Fruit fly (Drosophila melanogaster) whole organism, embryonic: ENCODE measurements around the gene mldr.

Experiments
- Abd-B ChIP-seq: fragments of 200-800 bp; sonication (Bioruptor generic); optimal IDR thresholded peaks from 2 replicates; lab custom pipeline; 2018; ENCODE audit warnings: missing biosample characterization, mild to moderate bottlenecking, missing genetic modification characterization, moderate library complexity
- Aef1 ChIP-seq: fragments of 200-800 bp; sonication (Bioruptor generic); IDR thresholded peaks from 3 replicates; pipeline ENCODE4 v1.3.6; 2022; ENCODE audit warnings: missing biosample characterization, missing genetic modification characterization
- BEAF-32 ChIP-seq: fragments of 200-800 bp; sonication (Bioruptor generic); optimal IDR thresholded peaks from 3 replicates; lab custom pipeline; 2017; ENCODE audit warnings: missing biosample characterization, missing genetic modification characterization, mild to moderate bottlenecking, moderate library complexity, missing genetic modification reagents
- CG10267 ChIP-seq: fragments of 200-800 bp; sonication (Bioruptor generic); optimal IDR thresholded peaks from 2 replicates; lab custom pipeline; 2018; ENCODE audit warnings: missing biosample characterization, mild to moderate bottlenecking, missing genetic modification characterization, moderate library complexity
- CG10462 ChIP-seq: fragments of 200-800 bp; sonication (Bioruptor generic); optimal IDR thresholded peaks from 2 replicates; lab custom pipeline; 2016; ENCODE audit warnings: missing biosample characterization, missing genetic modification characterization
- CG11093 ChIP-seq: fragments of 200-800 bp; sonication (Bioruptor generic); IDR thresholded peaks from 3 replicates; pipeline ENCODE4 v1.3.6; 2022; ENCODE audit warnings: missing biosample characterization, missing genetic modification characterization
- CG12155 ChIP-seq: fragments of 200-800 bp; sonication (Bioruptor generic); optimal IDR thresholded peaks from 3 replicates; lab custom pipeline; 2016; ENCODE audit warnings: missing biosample characterization, missing genetic modification characterization
- CG1233 ChIP-seq: fragments of 200-800 bp; sonication (Bioruptor generic); optimal IDR thresholded peaks from 4 replicates; lab custom pipeline; 2018; ENCODE audit warnings: missing biosample characterization, mild to moderate bottlenecking, missing genetic modification characterization
- CG16815 ChIP-seq: fragments of 200-800 bp; sonication (Bioruptor generic); optimal IDR thresholded peaks from 3 replicates; lab custom pipeline; 2017; ENCODE audit warnings: missing biosample characterization, mild to moderate bottlenecking, missing genetic modification characterization
- CG1792 ChIP-seq: fragments of 200-800 bp; sonication (Bioruptor generic); optimal IDR thresholded peaks from 2 replicates; lab custom pipeline; 2016; ENCODE audit warnings: missing biosample characterization, missing genetic modification characterization
- CG18764 ChIP-seq: fragments of 200-800 bp; sonication (Bioruptor generic); optimal IDR thresholded peaks from 3 replicates; lab custom pipeline; 2016; ENCODE audit warnings: missing biosample characterization, missing genetic modification characterization
- CG2116 ChIP-seq: fragments of 200-800 bp; sonication (Bioruptor generic); optimal IDR thresholded peaks from 3 replicates; lab custom pipeline; 2018; ENCODE audit warnings: missing biosample characterization, mild to moderate bottlenecking, missing genetic modification characterization
- CG2202 ChIP-seq: fragments of 200-800 bp; sonication (Bioruptor generic); optimal IDR thresholded peaks from 2 replicates; lab custom pipeline; 2018; ENCODE audit warnings: missing biosample characterization, mild to moderate bottlenecking, missing genetic modification characterization
- CG2889 ChIP-seq: fragments of 200-800 bp; sonication (Bioruptor generic); IDR thresholded peaks from 3 replicates; pipeline ENCODE4 v1.3.6; 2022; ENCODE audit warnings: missing biosample characterization, missing genetic modification characterization
- CG32772 ChIP-seq: fragments of 200-800 bp; sonication (Bioruptor generic); IDR thresholded peaks from 2 replicates; pipeline ENCODE4 v1.3.6; 2022; ENCODE audit warnings: missing biosample characterization, missing genetic modification characterization
- CG33213 ChIP-seq: fragments of 200-800 bp; sonication (Bioruptor generic); optimal IDR thresholded peaks from 3 replicates; lab custom pipeline; 2016; ENCODE audit warnings: missing biosample characterization, missing genetic modification characterization
- CG33557 ChIP-seq: fragments of 200-800 bp; sonication (Bioruptor generic); optimal IDR thresholded peaks from 2 replicates; lab custom pipeline; 2019; ENCODE audit warnings: missing biosample characterization, mild to moderate bottlenecking, missing genetic modification characterization, moderate library complexity
- CG3838 ChIP-seq: fragments of 200-800 bp; sonication (Bioruptor generic); optimal IDR thresholded peaks from 3 replicates; lab custom pipeline; 2016; ENCODE audit warnings: missing biosample characterization, missing genetic modification characterization
- CG3847 ChIP-seq: fragments of 200-800 bp; sonication (Bioruptor generic); IDR thresholded peaks from 2 replicates; pipeline ENCODE4 v1.3.6; 2022; ENCODE audit warnings: missing biosample characterization, missing genetic modification characterization
- CG4617 ChIP-seq: fragments of 200-800 bp; sonication (Bioruptor generic); optimal IDR thresholded peaks from 3 replicates; lab custom pipeline; 2016; ENCODE audit warnings: missing biosample characterization, missing genetic modification characterization, borderline replicate concordance
- CG6765 ChIP-seq: fragments of 200-800 bp; sonication (Bioruptor generic); optimal IDR thresholded peaks from 3 replicates; lab custom pipeline; 2017; ENCODE audit warnings: missing biosample characterization, mild to moderate bottlenecking, missing genetic modification characterization
- CG7745 ChIP-seq: fragments of 200-800 bp; sonication (Bioruptor generic); optimal IDR thresholded peaks from 2 replicates; lab custom pipeline; 2018; ENCODE audit warnings: missing biosample characterization, mild to moderate bottlenecking, missing genetic modification characterization, moderate library complexity
- CG8281 ChIP-seq: fragments of 200-800 bp; sonication (Bioruptor generic); optimal IDR thresholded peaks from 2 replicates; lab custom pipeline; 2018; ENCODE audit warnings: missing biosample characterization, mild to moderate bottlenecking, missing genetic modification characterization, moderate library complexity
- CG8359 ChIP-seq: fragments of 200-800 bp; sonication (Bioruptor generic); optimal IDR thresholded peaks from 2 replicates; lab custom pipeline; 2017; ENCODE audit warnings: missing biosample characterization, mild to moderate bottlenecking, missing genetic modification characterization, borderline replicate concordance
- CoRest ChIP-seq: fragments of 200-800 bp; sonication (Bioruptor generic); optimal IDR thresholded peaks from 3 replicates; lab custom pipeline; 2018; ENCODE audit warnings: missing biosample characterization, mild to moderate bottlenecking, missing genetic modification characterization, moderate library complexity
- Dref ChIP-seq: fragments of 200-800 bp; sonication (Bioruptor generic); IDR thresholded peaks from 2 replicates; pipeline ENCODE4 v1.3.6; 2022; ENCODE audit warnings: missing biosample characterization, missing genetic modification characterization
- Hmx ChIP-seq: fragments of 200-800 bp; sonication (Bioruptor generic); optimal IDR thresholded peaks from 2 replicates; lab custom pipeline; 2016; ENCODE audit warnings: missing biosample characterization, missing genetic modification characterization
- Hr39 ChIP-seq: fragments of >200 bp; optimal IDR thresholded peaks from 2 replicates; lab custom pipeline; 2017
- Nf-YA ChIP-seq: fragments of 200-800 bp; sonication (Bioruptor generic); IDR thresholded peaks from 2 replicates; pipeline ENCODE4 v1.3.6; 2022; ENCODE audit warnings: missing biosample characterization, missing genetic modification characterization
- Poxn ChIP-seq: fragments of 200-800 bp; sonication (Bioruptor generic); IDR thresholded peaks from 2 replicates; pipeline ENCODE4 v1.3.6; 2022; ENCODE audit warnings: missing biosample characterization, missing genetic modification characterization
- Rx ChIP-seq: fragments of 200-800 bp; sonication (Bioruptor generic); IDR thresholded peaks from 2 replicates; pipeline ENCODE4 v1.3.6; 2022; ENCODE audit warnings: missing biosample characterization, missing genetic modification characterization
- Sin3A ChIP-seq: fragments of >200 bp; optimal IDR thresholded peaks from 2 replicates; lab custom pipeline; 2018
- ase ChIP-seq: fragments of 200-800 bp; sonication (Bioruptor generic); IDR thresholded peaks from 3 replicates; pipeline ENCODE4 v1.3.6; 2022; ENCODE audit warnings: missing biosample characterization, missing genetic modification characterization
- bcd ChIP-seq: fragments of 200-800 bp; sonication (Bioruptor generic); optimal IDR thresholded peaks from 2 replicates; lab custom pipeline; 2017; ENCODE audit warnings: missing biosample characterization, mild to moderate bottlenecking, missing genetic modification characterization
- da ChIP-seq: fragments of 200-800 bp; sonication (Bioruptor generic); optimal IDR thresholded peaks from 2 replicates; lab custom pipeline; 2016; ENCODE audit warnings: missing biosample characterization, missing genetic modification characterization
- ems ChIP-seq: fragments of 200-800 bp; sonication (Bioruptor generic); optimal IDR thresholded peaks from 3 replicates; lab custom pipeline; 2016; ENCODE audit warnings: missing biosample characterization, missing genetic modification characterization
- gcm ChIP-seq: fragments of 200-800 bp; sonication (Bioruptor generic); optimal IDR thresholded peaks from 2 replicates; lab custom pipeline; 2019; ENCODE audit warnings: missing biosample characterization, mild to moderate bottlenecking, missing genetic modification characterization, moderate library complexity
- gcm2 ChIP-seq: fragments of 200-800 bp; sonication (Bioruptor generic); optimal IDR thresholded peaks from 2 replicates; lab custom pipeline; 2016; ENCODE audit warnings: missing biosample characterization, missing genetic modification characterization
- jing ChIP-seq: fragments of 200-800 bp; sonication (Bioruptor generic); optimal IDR thresholded peaks from 2 replicates; lab custom pipeline; 2018; ENCODE audit warnings: missing biosample characterization, mild to moderate bottlenecking, missing genetic modification characterization
- jumu ChIP-seq: fragments of 200-800 bp; sonication (Bioruptor generic); optimal IDR thresholded peaks from 3 replicates; lab custom pipeline; 2016; ENCODE audit warnings: missing biosample characterization, missing genetic modification characterization
- knrl ChIP-seq: fragments of 200-800 bp; sonication (Bioruptor generic); IDR thresholded peaks from 3 replicates; pipeline ENCODE4 v1.3.6; 2022; ENCODE audit warnings: missing biosample characterization, missing genetic modification characterization; ENCODE audit not compliant: partially characterized antibody
- lola ChIP-seq, 3 experiments: fragments of >200 bp in 2 of 3; fragments of 200-800 bp in 1 of 3; sonication (Bioruptor generic) in 1 of 3; optimal IDR thresholded peaks; 2 replicates each; lab custom pipeline; 2017 to 2019; ENCODE audit warnings: missing biosample characterization in 3 of 3, missing genetic modification characterization in 3 of 3, mild to moderate bottlenecking in 1 of 3, moderate library complexity in 1 of 3
- nmo ChIP-seq: fragments of 200-800 bp; sonication (Bioruptor generic); optimal IDR thresholded peaks from 2 replicates; lab custom pipeline; 2018; ENCODE audit warnings: missing biosample characterization, mild to moderate bottlenecking, missing genetic modification characterization, moderate library complexity
- salm ChIP-seq: fragments of 200-800 bp; sonication (Bioruptor generic); optimal IDR thresholded peaks from 2 replicates; lab custom pipeline; 2018; ENCODE audit warnings: missing biosample characterization, mild to moderate bottlenecking, missing genetic modification characterization
- sc ChIP-seq, 3 experiments: fragments of >200 bp in 2 of 3; fragments of 200-800 bp in 1 of 3; sonication (Bioruptor generic) in 1 of 3; optimal IDR thresholded peaks; 2 replicates in 2 of 3; 3 replicates in 1 of 3; lab custom pipeline; 2017; ENCODE audit warnings: mild to moderate bottlenecking in 1 of 3, missing biosample characterization in 1 of 3, missing genetic modification characterization in 1 of 3, missing genetic modification reagents in 1 of 3
- sd ChIP-seq: fragments of 200-800 bp; sonication (Bioruptor generic); optimal IDR thresholded peaks from 3 replicates; lab custom pipeline; 2018; ENCODE audit warnings: missing biosample characterization, mild to moderate bottlenecking, missing genetic modification characterization, moderate library complexity
- slbo ChIP-seq: fragments of 200-800 bp; sonication (Bioruptor generic); IDR thresholded peaks from 2 replicates; pipeline ENCODE4 v1.3.6; 2022; ENCODE audit warnings: missing biosample characterization, missing genetic modification characterization
- stwl ChIP-seq: fragments of 200-800 bp; sonication (Bioruptor generic); optimal IDR thresholded peaks from 3 replicates; lab custom pipeline; 2018; ENCODE audit warnings: missing biosample characterization, mild to moderate bottlenecking, missing genetic modification characterization, moderate library complexity
- wek ChIP-seq: fragments of 200-800 bp; sonication (Bioruptor generic); optimal IDR thresholded peaks from 3 replicates; lab custom pipeline; 2018; ENCODE audit warnings: missing biosample characterization, mild to moderate bottlenecking, missing genetic modification characterization, moderate library complexity
- zfh1 ChIP-seq: fragments of 200-800 bp; sonication (Bioruptor generic); IDR thresholded peaks from 3 replicates; pipeline ENCODE4 v1.3.6; 2022; ENCODE audit warnings: missing biosample characterization, missing genetic modification characterization

Gene mldr

DNA sequence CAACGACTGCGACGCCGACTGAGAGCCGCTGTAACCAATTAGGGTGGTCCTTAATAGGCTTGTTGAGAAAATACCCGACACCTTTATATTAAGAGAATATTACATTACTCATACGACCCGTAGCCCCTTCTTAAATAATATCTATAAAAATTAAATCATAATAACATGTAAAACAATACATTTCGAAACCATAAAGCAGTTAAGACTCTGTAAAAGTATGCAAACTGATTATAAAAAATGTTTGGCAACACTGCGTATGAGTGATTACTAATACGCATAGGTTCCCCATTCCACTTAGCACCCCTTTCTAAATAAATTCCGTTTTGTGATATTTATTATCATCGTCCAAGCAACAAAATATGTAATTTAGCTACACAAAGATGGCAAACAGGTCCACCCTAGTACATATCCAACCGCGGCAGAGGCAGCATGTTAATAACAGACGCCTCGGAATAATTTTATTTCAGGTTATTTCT, 49.5 kb downstream of the mldr start (continued):
- TF ChIP-seq sc (optimal IDR thresholded peaks at IDR 0.05; lab: Kevin White, UChicago): no peak
- peak; percentile 54 for TF ChIP-seq sc (GFP tag; optimal IDR thresholded peaks at IDR 0.05; lab: Kevin White, UChicago)
- no peak for TF ChIP-seq sd
- no peak for TF ChIP-seq stwl
- TF ChIP-seq CG8359: peak; percentile 47
- no peak for TF ChIP-seq Hmx (GFP tag; lab: Kevin White, UChicago)
- no peak for TF ChIP-seq Hr39 (lab: Kevin White, UChicago)
- peak; percentile 82 for TF ChIP-seq nmo
- peak; percentile 71 for TF ChIP-seq gcm
- peak in 1 of 3 experiments; percentile 70 for TF ChIP-seq lola (GFP tag; optimal IDR thresholded peaks at IDR 0.05; lab: Kevin White, UChicago)
- TF ChIP-seq CoRest (tag; lab: Kevin White, UChicago): peak; percentile 87
- TF ChIP-seq CG12155: peak; percentile 43
- TF ChIP-seq BEAF-32 (GFP tag; lab: Kevin White, UChicago): no peak
- 0 out of 2 replicates have a peak, but pooled peaks have one; percentile 25 for TF ChIP-seq Rx
- no peak for TF ChIP-seq CG10462 (GFP tag; lab: Kevin White, UChicago)
- TF ChIP-seq CG6765 (GFP tag; lab: Kevin White, UChicago): peak; percentile 72
- no peak for TF ChIP-seq CG4617 (GFP tag; lab: Kevin White, UChicago)
- peak; percentile 41 for TF ChIP-seq ems
- peak; percentile 5 for TF ChIP-seq wek (GFP tag; lab: Kevin White, UChicago)
- TF ChIP-seq Sin3A (lab: Kevin White, UChicago): no peak
- peak; percentile 76 for TF ChIP-seq CG1233 (GFP tag; lab: Kevin White, UChicago)
- TF ChIP-seq CG33557 (GFP tag; lab: Kevin White, UChicago): peak; percentile 6
- no peak for TF ChIP-seq CG1792
- 0 out of 2 replicates have a peak, but pooled peaks have one; percentile 40 for TF ChIP-seq CG32772 (GFP tag; lab: Robert Waterston, UW)
- no peak for TF ChIP-seq CG33213 (GFP tag; lab: Kevin White, UChicago)
- 0 out of 2 replicates have a peak, but pooled peaks have one; percentile 22 for TF ChIP-seq Poxn (GFP tag; lab: Robert Waterston, UW)
- no peak for TF ChIP-seq Nf-YA
- peak; percentile 38 for TF ChIP-seq CG18764 (GFP tag; lab: Kevin White, UChicago)
- peak; percentile 18 for TF ChIP-seq Abd-B (GFP tag; lab: Kevin White, UChicago)
- no peak for TF ChIP-seq CG2889
- TF ChIP-seq CG3847 (GFP tag; lab: Robert Waterston, UW): no peak; the same call in 1 of the 2 replicates
- peak; percentile 14 for TF ChIP-seq jumu (GFP tag; lab: Kevin White, UChicago)
- peak; percentile 33 for TF ChIP-seq CG2116 (GFP tag; lab: Kevin White, UChicago)
- peak; percentile 62; the same call in 1 of the 3 replicates for TF ChIP-seq ase (GFP tag; lab: Robert Waterston, UW)
- peak; percentile 73 for TF ChIP-seq bcd
- no peak for TF ChIP-seq CG7745 (tag; lab: Kevin White, UChicago)
- TF ChIP-seq zfh1 (GFP tag; lab: Robert Waterston, UW): 0 out of 3 replicates have a peak, but pooled peaks have one; percentile 38
- TF ChIP-seq CG11093 (GFP tag; lab: Robert Waterston, UW): no peak
- TF ChIP-seq Aef1: peak; percentile 40; the same call in 1 of the 3 replicates
- TF ChIP-seq CG8281 (tag; lab: Kevin White, UChicago): peak; percentile 53
- TF ChIP-seq jing (GFP tag; lab: Kevin White, UChicago): peak; percentile 9
- peak; percentile 66 for TF ChIP-seq CG10267
- no peak; the same call in none of the 2 replicates for TF ChIP-seq slbo (GFP tag; lab: Robert Waterston, UW)
- TF ChIP-seq CG16815 (GFP tag; lab: Kevin White, UChicago): peak; percentile 43
- TF ChIP-seq knrl (GFP tag; lab: Robert Waterston, UW): no peak
- TF ChIP-seq gcm2 (GFP tag; lab: Kevin White, UChicago): peak; percentile 27
- peak; percentile 58 for TF ChIP-seq salm
- TF ChIP-seq Dref: no peak
- peak; percentile 28 for TF ChIP-seq CG2202 (tag; lab: Kevin White, UChicago)
- no peak for TF ChIP-seq da (GFP tag; lab: Kevin White, UChicago)
- TF ChIP-seq CG3838: no peak
